Worm (Caenorhabditis elegans): ENCODE results near the gene vwa-8.

- TF ChIP-seq unc-130 (GFP tag; optimal IDR thresholded peaks at IDR 0.05) (no peak), ceh-28 (tag; optimal IDR thresholded peaks at IDR 0.05) (no peak), rbr-2 (tag; optimal IDR thresholded peaks at IDR 0.05) (no peak), jun-1 (tag; optimal IDR thresholded peaks at IDR 0.05) (no peak), dmd-8 (GFP tag; IDR thresholded peaks at IDR 0.05) (no peak), attf-4 (tag; optimal IDR thresholded peaks at IDR 0.05) (no peak), snpc-4 (tag; optimal IDR thresholded peaks at IDR 0.05) (no peak), nhr-10 (tag; optimal IDR thresholded peaks at IDR 0.05) (no peak), fos-1 (tag; optimal IDR thresholded peaks at IDR 0.05) (no peak), ztf-11 (tag; optimal IDR thresholded peaks at IDR 0.05) (no peak)
These were observed 43.1 kb downstream of the vwa-8 start for ce11 chrX:13034333-13034732.

Data from whole organism, L4 larva.